Worm (Caenorhabditis elegans): Measurements from ENCODE around the gene C48B4.12.

DNA sequence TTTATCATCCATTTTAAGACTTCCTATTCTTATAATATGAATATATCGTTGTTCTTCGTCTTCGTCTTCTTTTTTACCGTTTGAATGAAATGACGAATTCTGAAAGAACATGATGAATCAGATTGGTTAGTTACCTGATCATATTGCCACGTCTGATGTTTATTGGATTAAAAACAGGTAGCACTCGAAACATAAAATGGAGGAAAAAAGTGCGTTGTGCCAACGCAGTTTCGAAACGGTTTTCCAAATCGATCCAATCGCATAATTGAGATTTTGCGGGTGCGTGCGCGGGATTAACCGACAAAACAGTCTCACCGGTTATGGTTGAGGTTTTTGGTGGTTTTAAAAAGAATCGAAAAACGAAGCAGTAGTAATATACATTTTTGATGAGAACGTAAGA lies 1.6 kb upstream of the C48B4.12 start, which contains the start of gene rom-2:
- TF ChIP-seq snpc-4 (tag; optimal IDR thresholded peaks at IDR 0.05) (no peak), elt-3 (tag; optimal IDR thresholded peaks at IDR 0.05) (no peak), ama-1 (optimal IDR thresholded peaks at IDR 0.05) (no peak), elt-2 (tag; optimal IDR thresholded peaks at IDR 0.05) (no peak), nhr-11 (tag; optimal IDR thresholded peaks at IDR 0.05) (no peak), ztf-11 (tag; optimal IDR thresholded peaks at IDR 0.05) (no peak), zag-1 (tag; optimal IDR thresholded peaks at IDR 0.05) (no peak), ceh-82 (tag; optimal IDR thresholded peaks at IDR 0.05) (no peak), R02D3.7 (tag; optimal IDR thresholded peaks at IDR 0.05) (no peak), sea-2 (GFP tag; optimal IDR thresholded peaks at IDR 0.05) (no peak), ceh-28 (tag; optimal IDR thresholded peaks at IDR 0.05) (no peak)
